Fruit fly (Drosophila melanogaster) whole organism, embryonic: ENCODE data around the gene Cpr66Cb.
A peak's percentile ranks its signal among the peaks of the same experiment; 100 is the strongest.

Source experiments
- C15 ChIP-seq: fragments of 200-800 bp; sonication (Bioruptor generic); IDR thresholded peaks from 3 replicates; pipeline ENCODE4 v1.3.6; 2022; ENCODE audit warnings: missing biosample characterization, missing genetic modification characterization
- CG13624 ChIP-seq: fragments of 200-800 bp; sonication (Bioruptor generic); optimal IDR thresholded peaks from 2 replicates; lab custom pipeline; 2016; ENCODE audit warnings: missing biosample characterization, missing genetic modification characterization
- CG16779 ChIP-seq: fragments of 200-800 bp; sonication (Bioruptor generic); IDR thresholded peaks from 2 replicates; pipeline ENCODE4 v1.3.6; 2022; ENCODE audit warnings: missing biosample characterization, missing genetic modification characterization
- CG16863 ChIP-seq: fragments of 200-800 bp; sonication (Bioruptor generic); optimal IDR thresholded peaks from 3 replicates; lab custom pipeline; 2016; ENCODE audit warnings: missing biosample characterization, missing genetic modification characterization
- CG2889 ChIP-seq: fragments of 200-800 bp; sonication (Bioruptor generic); IDR thresholded peaks from 3 replicates; pipeline ENCODE4 v1.3.6; 2022; ENCODE audit warnings: missing biosample characterization, missing genetic modification characterization
- CG4328 ChIP-seq: fragments of 200-800 bp; sonication (Bioruptor generic); optimal IDR thresholded peaks from 3 replicates; lab custom pipeline; 2017; ENCODE audit warnings: missing biosample characterization, missing genetic modification reagents, missing genetic modification characterization
- Fer1 ChIP-seq: fragments of 200-800 bp; sonication (Bioruptor generic); optimal IDR thresholded peaks from 2 replicates; lab custom pipeline; 2017; ENCODE audit warnings: missing biosample characterization, mild to moderate bottlenecking, missing genetic modification characterization
- Mrtf ChIP-seq: fragments of 200-800 bp; sonication (Bioruptor generic); IDR thresholded peaks from 3 replicates; pipeline ENCODE4 v1.3.6; 2022; ENCODE audit warnings: missing biosample characterization, missing genetic modification characterization
- Nf-YB ChIP-seq: fragments of 200-800 bp; sonication (Bioruptor generic); optimal IDR thresholded peaks from 3 replicates; lab custom pipeline; 2019; ENCODE audit warnings: missing biosample characterization, mild to moderate bottlenecking, missing genetic modification characterization, moderate library complexity
- sd ChIP-seq: fragments of 200-800 bp; sonication (Bioruptor generic); optimal IDR thresholded peaks from 3 replicates; lab custom pipeline; 2018; ENCODE audit warnings: missing biosample characterization, mild to moderate bottlenecking, missing genetic modification characterization, moderate library complexity
- sna ChIP-seq: fragments of 200-800 bp; sonication (Bioruptor generic); IDR thresholded peaks from 2 replicates; pipeline ENCODE4 v1.3.6; 2022; ENCODE audit warnings: missing biosample characterization, missing genetic modification characterization; ENCODE audit not compliant: partially characterized antibody
- vvl ChIP-seq: fragments of 200-800 bp; sonication (Bioruptor generic); IDR thresholded peaks from 2 replicates; pipeline ENCODE4 v1.3.6; 2022; ENCODE audit warnings: missing biosample characterization, missing genetic modification characterization

DNA sequence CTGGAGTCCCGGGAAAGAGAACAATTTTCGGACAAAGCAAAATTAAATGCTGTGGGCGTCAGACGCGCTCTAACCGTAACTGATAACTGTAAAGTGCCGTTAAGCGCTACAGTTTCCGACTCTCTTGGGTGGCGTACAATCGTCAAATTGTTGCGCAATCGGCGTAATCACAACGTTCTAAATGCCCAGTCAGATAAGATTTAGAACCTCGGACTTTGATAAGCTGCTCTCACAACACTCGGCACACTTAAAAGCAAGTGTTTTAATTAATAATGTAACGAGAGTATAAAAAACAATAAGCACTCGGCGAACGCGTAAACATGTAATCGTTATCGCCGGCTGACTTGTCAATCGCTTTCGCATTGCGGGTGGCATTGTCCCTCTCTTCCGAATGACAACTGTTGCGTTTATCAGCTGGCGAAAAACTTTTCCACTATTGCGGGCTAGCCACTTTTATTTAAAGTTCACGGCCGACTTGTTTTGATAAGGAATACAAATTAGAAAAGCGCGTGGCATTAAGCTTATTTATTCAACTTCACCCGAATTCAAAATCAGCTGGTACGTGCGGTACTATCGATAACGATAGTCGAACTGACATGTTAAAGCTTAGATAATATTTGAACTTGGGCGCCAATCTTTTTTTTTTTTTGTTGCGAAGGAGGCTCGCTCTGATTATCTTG lies 22.4 kb downstream of the Cpr66Cb start:
- TF ChIP-seq sd (peak; percentile 19), CG16779 (GFP tag; lab: Robert Waterston, UW) (no peak), C15 (GFP tag; lab: Robert Waterston, UW) (no peak), CG2889 (GFP tag; lab: Robert Waterston, UW) (no peak), Nf-YB (no peak), Fer1 (GFP tag; lab: Kevin White, UChicago) (no peak), CG13624 (GFP tag; lab: Kevin White, UChicago) (no peak), CG16863 (no peak), CG4328 (GFP tag; lab: Kevin White, UChicago) (no peak), vvl (peak; percentile 29; the same call in 1 of the 2 replicates), sna (peak; percentile 66; the same call in 1 of the 2 replicates), Mrtf (GFP tag; lab: Robert Waterston, UW) (no peak)
